Worm (Caenorhabditis elegans): Measurements from ENCODE around the gene clec-214.

DNA sequence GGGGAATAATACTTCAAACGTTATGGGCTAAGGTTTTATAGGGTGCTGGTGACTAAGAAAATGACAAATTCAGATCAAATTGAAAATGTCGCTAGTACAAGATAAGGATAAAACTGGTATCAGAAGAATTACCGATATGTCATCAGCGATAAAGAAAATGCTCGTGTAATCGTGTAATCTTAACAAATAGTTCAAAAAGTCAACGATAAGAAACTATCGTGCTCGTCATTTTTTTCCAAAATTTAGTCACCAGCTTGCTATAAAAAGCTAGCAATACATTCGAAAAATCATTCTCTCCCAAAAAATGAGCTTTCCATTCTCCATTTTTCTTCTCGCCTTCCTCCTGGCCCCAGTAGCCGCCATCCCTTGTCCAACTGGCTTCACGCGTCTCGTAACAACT, 27.6 kb downstream of the clec-214 start, which contains the start of gene clec-45:
- TF ChIP-seq egl-27 (tag; optimal IDR thresholded peaks at IDR 0.05) (no peak), zag-1 (tag; optimal IDR thresholded peaks at IDR 0.05) (no peak), nhr-11 (tag; optimal IDR thresholded peaks at IDR 0.05) (no peak), ztf-11 (tag; optimal IDR thresholded peaks at IDR 0.05) (no peak)

All from whole organism, L3 larva.